Fruit fly (Drosophila melanogaster) whole organism, embryonic: ENCODE measurements around the gene Sdic1.

Experiments
- Asciz ChIP-seq: fragments of 200-800 bp; sonication (Bioruptor generic); optimal IDR thresholded peaks from 2 replicates; lab custom pipeline; 2017; ENCODE audit warnings: missing biosample characterization, mild to moderate bottlenecking, missing genetic modification characterization, missing genetic modification reagents
- B-H2 ChIP-seq: fragments of 200-800 bp; sonication (Bioruptor generic); optimal IDR thresholded peaks from 2 replicates; lab custom pipeline; 2018; ENCODE audit warnings: missing biosample characterization, mild to moderate bottlenecking, missing genetic modification characterization
- BEAF-32 ChIP-seq: fragments of 200-800 bp; sonication (Bioruptor generic); optimal IDR thresholded peaks from 3 replicates; lab custom pipeline; 2017; ENCODE audit warnings: missing biosample characterization, missing genetic modification characterization, mild to moderate bottlenecking, moderate library complexity, missing genetic modification reagents
- CG1024 ChIP-seq: fragments of 200-800 bp; sonication (Bioruptor generic); IDR thresholded peaks from 2 replicates; pipeline ENCODE4 v1.3.6; 2022; ENCODE audit warnings: missing biosample characterization, missing genetic modification characterization
- CG11398 ChIP-seq: fragments of 200-800 bp; sonication (Bioruptor generic); optimal IDR thresholded peaks from 2 replicates; lab custom pipeline; 2016; ENCODE audit warnings: missing biosample characterization, missing genetic modification characterization
- CG11504 ChIP-seq: fragments of 200-800 bp; sonication (Bioruptor generic); optimal IDR thresholded peaks from 3 replicates; lab custom pipeline; 2019; ENCODE audit warnings: missing biosample characterization, mild to moderate bottlenecking, missing genetic modification characterization, moderate library complexity
- CG11696 ChIP-seq: fragments of 200-800 bp; sonication (Bioruptor generic); IDR thresholded peaks from 2 replicates; pipeline ENCODE4 v1.3.6; 2022; ENCODE audit warnings: missing biosample characterization, missing genetic modification characterization
- CG1233 ChIP-seq: fragments of 200-800 bp; sonication (Bioruptor generic); optimal IDR thresholded peaks from 4 replicates; lab custom pipeline; 2018; ENCODE audit warnings: missing biosample characterization, mild to moderate bottlenecking, missing genetic modification characterization
- CG1602 ChIP-seq: fragments of 200-800 bp; sonication (Bioruptor generic); optimal IDR thresholded peaks from 3 replicates; lab custom pipeline; 2016; ENCODE audit warnings: missing biosample characterization, missing genetic modification characterization
- CG16779 ChIP-seq: fragments of 200-800 bp; sonication (Bioruptor generic); IDR thresholded peaks from 2 replicates; pipeline ENCODE4 v1.3.6; 2022; ENCODE audit warnings: missing biosample characterization, missing genetic modification characterization
- CG17328 ChIP-seq: fragments of 200-800 bp; sonication (Bioruptor generic); IDR thresholded peaks from 2 replicates; pipeline ENCODE4 v1.3.6; 2022; ENCODE audit warnings: missing biosample characterization, missing genetic modification characterization
- CG17361 ChIP-seq: fragments of 200-800 bp; sonication (Bioruptor generic); IDR thresholded peaks from 3 replicates; pipeline ENCODE4 v1.3.6; 2022; ENCODE audit warnings: missing biosample characterization, missing genetic modification characterization
- CG18599 ChIP-seq: fragments of 200-800 bp; sonication (Bioruptor generic); optimal IDR thresholded peaks from 3 replicates; lab custom pipeline; 2017; ENCODE audit warnings: missing biosample characterization, missing genetic modification characterization, mild to moderate bottlenecking, moderate library complexity, missing genetic modification reagents
- CG34376 ChIP-seq: fragments of 200-800 bp; sonication (Bioruptor generic); optimal IDR thresholded peaks from 2 replicates; lab custom pipeline; 2018; ENCODE audit warnings: missing biosample characterization, mild to moderate bottlenecking, missing genetic modification characterization
- CG4854 ChIP-seq: fragments of 200-800 bp; sonication (Bioruptor generic); optimal IDR thresholded peaks from 2 replicates; lab custom pipeline; 2016; ENCODE audit warnings: missing biosample characterization, missing genetic modification characterization, inconsistent platforms
- CG5245 ChIP-seq: fragments of 200-800 bp; sonication (Bioruptor generic); optimal IDR thresholded peaks from 3 replicates; lab custom pipeline; 2016; ENCODE audit warnings: missing biosample characterization, missing genetic modification characterization
- CG6689 ChIP-seq: fragments of 200-800 bp; sonication (Bioruptor generic); IDR thresholded peaks from 2 replicates; pipeline ENCODE4 v1.3.6; 2022; ENCODE audit warnings: missing biosample characterization, missing genetic modification characterization
- CG7786 ChIP-seq: fragments of 200-800 bp; sonication (Bioruptor generic); optimal IDR thresholded peaks from 2 replicates; lab custom pipeline; 2016; ENCODE audit warnings: missing biosample characterization, missing genetic modification characterization
- CG7839 ChIP-seq: fragments of 200-800 bp; sonication (Bioruptor generic); optimal IDR thresholded peaks from 3 replicates; lab custom pipeline; 2018; ENCODE audit warnings: missing biosample characterization, mild to moderate bottlenecking, missing genetic modification characterization, moderate library complexity
- CG8290 ChIP-seq, 3 experiments: fragments of 200-800 bp; sonication (Bioruptor generic); optimal IDR thresholded peaks; 2 replicates each; lab custom pipeline; 2016 to 2019; ENCODE audit warnings: missing biosample characterization in 3 of 3, missing genetic modification characterization in 3 of 3, mild to moderate bottlenecking in 2 of 3, moderate library complexity in 1 of 3
- CG8388 ChIP-seq: fragments of 200-800 bp; sonication (Bioruptor generic); optimal IDR thresholded peaks from 2 replicates; lab custom pipeline; 2019; ENCODE audit warnings: missing biosample characterization, mild to moderate bottlenecking, missing genetic modification characterization, moderate library complexity
- CG8924 ChIP-seq: fragments of 200-800 bp; optimal IDR thresholded peaks from 3 replicates; lab custom pipeline; 2019; ENCODE audit warnings: missing biosample characterization, mild to moderate bottlenecking, missing genetic modification characterization, moderate library complexity
- Deaf1 ChIP-seq: fragments of 200-800 bp; optimal IDR thresholded peaks from 3 replicates; lab custom pipeline; 2019; ENCODE audit warnings: missing biosample characterization, mild to moderate bottlenecking, missing genetic modification characterization, moderate library complexity
- Fer1 ChIP-seq: fragments of 200-800 bp; sonication (Bioruptor generic); optimal IDR thresholded peaks from 2 replicates; lab custom pipeline; 2017; ENCODE audit warnings: missing biosample characterization, mild to moderate bottlenecking, missing genetic modification characterization
- Gsc ChIP-seq: fragments of 200-800 bp; sonication (Bioruptor generic); IDR thresholded peaks from 2 replicates; pipeline ENCODE4 v1.3.6; 2022; ENCODE audit warnings: missing biosample characterization, missing genetic modification characterization
- Gug ChIP-seq: fragments of 200-800 bp; sonication (Bioruptor generic); IDR thresholded peaks from 4 replicates; pipeline ENCODE4 v1.3.6; 2022; ENCODE audit warnings: missing biosample characterization, missing genetic modification characterization
- MBD-R2 ChIP-seq: fragments of 200-800 bp; sonication (Bioruptor generic); IDR thresholded peaks from 2 replicates; pipeline ENCODE4 v1.3.6; 2022; ENCODE audit warnings: missing biosample characterization, missing genetic modification characterization
- NK7.1 ChIP-seq: fragments of 200-800 bp; sonication (Bioruptor generic); optimal IDR thresholded peaks from 3 replicates; lab custom pipeline; 2016; ENCODE audit warnings: missing biosample characterization, missing genetic modification characterization
- Pdp1 ChIP-seq, 2 experiments: fragments of 200-800 bp; sonication (Bioruptor generic); optimal IDR thresholded peaks; 3 replicates each; lab custom pipeline; 2016; ENCODE audit warnings: missing biosample characterization in 2 of 2, missing genetic modification characterization in 2 of 2, mild to moderate bottlenecking in 1 of 2, moderate library complexity in 1 of 2
- Sin3A ChIP-seq: fragments of >200 bp; optimal IDR thresholded peaks from 2 replicates; lab custom pipeline; 2018
- Taf1 ChIP-seq: fragments of 200-800 bp; sonication (Bioruptor generic); IDR thresholded peaks from 2 replicates; pipeline ENCODE4 v1.3.6; 2022; ENCODE audit warnings: missing biosample characterization, missing genetic modification characterization
- ase ChIP-seq: fragments of 200-800 bp; sonication (Bioruptor generic); IDR thresholded peaks from 3 replicates; pipeline ENCODE4 v1.3.6; 2022; ENCODE audit warnings: missing biosample characterization, missing genetic modification characterization
- bcd ChIP-seq: fragments of 200-800 bp; sonication (Bioruptor generic); optimal IDR thresholded peaks from 2 replicates; lab custom pipeline; 2017; ENCODE audit warnings: missing biosample characterization, mild to moderate bottlenecking, missing genetic modification characterization
- bowl ChIP-seq: fragments of 200-800 bp; sonication (Bioruptor generic); IDR thresholded peaks from 2 replicates; pipeline ENCODE4 v1.3.6; 2022; ENCODE audit warnings: missing biosample characterization, missing genetic modification characterization
- chif ChIP-seq, 2 experiments: fragments of 200-800 bp; sonication (Bioruptor generic); optimal IDR thresholded peaks; 3 replicates each; lab custom pipeline; 2016; ENCODE audit warnings: missing biosample characterization in 2 of 2, missing genetic modification characterization in 2 of 2
- danr ChIP-seq: fragments of 200-800 bp; sonication (Bioruptor generic); IDR thresholded peaks from 2 replicates; pipeline ENCODE4 v1.3.6; 2022; ENCODE audit warnings: missing biosample characterization, missing genetic modification characterization
- fd3F ChIP-seq: fragments of 200-800 bp; sonication (Bioruptor generic); optimal IDR thresholded peaks from 2 replicates; lab custom pipeline; 2018; ENCODE audit warnings: missing biosample characterization, mild to moderate bottlenecking, missing genetic modification characterization, moderate library complexity
- fd64A ChIP-seq: fragments of 200-800 bp; sonication (Bioruptor generic); optimal IDR thresholded peaks from 3 replicates; lab custom pipeline; 2018; ENCODE audit warnings: missing biosample characterization, mild to moderate bottlenecking, missing genetic modification characterization
- gce ChIP-seq: fragments of 200-800 bp; sonication (Bioruptor generic); IDR thresholded peaks from 3 replicates; pipeline ENCODE4 v1.3.6; 2022; ENCODE audit warnings: missing biosample characterization, missing genetic modification characterization
- gcm ChIP-seq: fragments of 200-800 bp; sonication (Bioruptor generic); optimal IDR thresholded peaks from 2 replicates; lab custom pipeline; 2019; ENCODE audit warnings: missing biosample characterization, mild to moderate bottlenecking, missing genetic modification characterization, moderate library complexity
- gfzf ChIP-seq: fragments of 200-800 bp; sonication (Bioruptor generic); optimal IDR thresholded peaks from 2 replicates; lab custom pipeline; 2016; ENCODE audit warnings: missing biosample characterization, mild to moderate bottlenecking, missing genetic modification characterization, moderate library complexity
- klu ChIP-seq: fragments of 200-800 bp; sonication (Bioruptor generic); IDR thresholded peaks from 2 replicates; pipeline ENCODE4 v1.3.6; 2022; ENCODE audit warnings: missing biosample characterization, missing genetic modification characterization
- kni ChIP-seq: fragments of 200-800 bp; sonication (Bioruptor generic); optimal IDR thresholded peaks from 3 replicates; lab custom pipeline; 2017; ENCODE audit warnings: mild to moderate bottlenecking, missing biosample characterization, missing genetic modification reagents, missing genetic modification characterization
- lmd ChIP-seq: fragments of 200-800 bp; sonication (Bioruptor generic); IDR thresholded peaks from 2 replicates; pipeline ENCODE4 v1.3.6; 2022; ENCODE audit warnings: missing biosample characterization, missing genetic modification characterization
- peb ChIP-seq: fragments of 200-800 bp; sonication (Bioruptor generic); IDR thresholded peaks from 2 replicates; pipeline ENCODE4 v1.3.6; 2022; ENCODE audit warnings: missing biosample characterization, missing genetic modification characterization
- run ChIP-seq: fragments of 200-800 bp; sonication (Bioruptor generic); optimal IDR thresholded peaks from 3 replicates; lab custom pipeline; 2018; ENCODE audit warnings: missing biosample characterization, mild to moderate bottlenecking, missing genetic modification characterization
- sisA ChIP-seq: fragments of 200-800 bp; sonication (Bioruptor generic); IDR thresholded peaks from 2 replicates; pipeline ENCODE4 v1.3.6; 2022; ENCODE audit warnings: missing biosample characterization, missing genetic modification characterization
- slbo ChIP-seq: fragments of 200-800 bp; sonication (Bioruptor generic); IDR thresholded peaks from 2 replicates; pipeline ENCODE4 v1.3.6; 2022; ENCODE audit warnings: missing biosample characterization, missing genetic modification characterization
- tll ChIP-seq, 2 experiments: fragments of 200-800 bp in 1 of 2; fragments of >200 bp in 1 of 2; sonication (Bioruptor generic) in 1 of 2; optimal IDR thresholded peaks; 2 replicates each; lab custom pipeline; 2017 to 2019; ENCODE audit warnings: missing biosample characterization in 2 of 2, missing genetic modification characterization in 2 of 2, mild to moderate bottlenecking in 1 of 2, moderate library complexity in 1 of 2
- twi ChIP-seq: fragments of 200-800 bp; optimal IDR thresholded peaks from 2 replicates; lab custom pipeline; 2019; ENCODE audit warnings: missing biosample characterization, mild to moderate bottlenecking, missing genetic modification characterization, moderate library complexity
- vfl ChIP-seq: fragments of 200-800 bp; sonication (Bioruptor generic); optimal IDR thresholded peaks from 2 replicates; lab custom pipeline; 2016; ENCODE audit warnings: missing biosample characterization, missing genetic modification characterization

Sdic1 gene

dm6 chrX:20165773-20166412 is 12.5 kb downstream of the Sdic1 start, which contains the start of gene Phf7 (continued):
- TF ChIP-seq Deaf1 (tag; lab: Kevin White, UChicago): no peak
- no peak for TF ChIP-seq CG11504
- no peak for TF ChIP-seq CG16779 (GFP tag; lab: Robert Waterston, UW)
- no peak for TF ChIP-seq CG34376 (GFP tag; lab: Kevin White, UChicago)
- TF ChIP-seq CG4854: no peak
- TF ChIP-seq CG18599 (GFP tag; lab: Kevin White, UChicago): no peak
- no peak for TF ChIP-seq danr (GFP tag; lab: Robert Waterston, UW)
- TF ChIP-seq chif (GFP tag; optimal IDR thresholded peaks at IDR 0.05; lab: Kevin White, UChicago): no peak
- TF ChIP-seq CG11696 (GFP tag; lab: Robert Waterston, UW): no peak
- TF ChIP-seq bowl (GFP tag; lab: Robert Waterston, UW): no peak
- no peak for TF ChIP-seq Gsc (GFP tag; lab: Robert Waterston, UW)
- TF ChIP-seq Asciz (GFP tag; lab: Kevin White, UChicago): no peak
- no peak for TF ChIP-seq tll (GFP tag; optimal IDR thresholded peaks at IDR 0.05; lab: Kevin White, UChicago)
- TF ChIP-seq Fer1: no peak
- no peak for TF ChIP-seq CG1602 (GFP tag; lab: Kevin White, UChicago)
- TF ChIP-seq twi: no peak
- TF ChIP-seq MBD-R2: peak; percentile 29; the same call in 1 of the 2 replicates
- TF ChIP-seq gfzf: peak; percentile 36
- peak; percentile 65 for TF ChIP-seq Sin3A
- TF ChIP-seq ase: no peak
- TF ChIP-seq CG8388 (GFP tag; lab: Kevin White, UChicago): no peak
- TF ChIP-seq CG7786 (GFP tag; lab: Kevin White, UChicago): no peak
- TF ChIP-seq CG1024 (GFP tag; lab: Robert Waterston, UW): peak; percentile 64; the same call in 1 of the 2 replicates
- TF ChIP-seq bcd (GFP tag; lab: Kevin White, UChicago): no peak
- no peak for TF ChIP-seq fd3F (GFP tag; lab: Kevin White, UChicago)
- TF ChIP-seq CG1233 (GFP tag; lab: Kevin White, UChicago): no peak
- no peak for TF ChIP-seq klu (GFP tag; lab: Robert Waterston, UW)
- no peak for TF ChIP-seq CG6689
- no peak for TF ChIP-seq lmd (GFP tag; lab: Robert Waterston, UW)
- no peak for TF ChIP-seq fd64A
- TF ChIP-seq CG7839 (tag; lab: Kevin White, UChicago): no peak
- no peak for TF ChIP-seq sisA (GFP tag; lab: Robert Waterston, UW)
- TF ChIP-seq CG8290 (GFP tag; optimal IDR thresholded peaks at IDR 0.05; lab: Kevin White, UChicago): peak; percentile 11
- TF ChIP-seq CG8290 (tag; optimal IDR thresholded peaks at IDR 0.05; lab: Kevin White, UChicago): peak in 1 of 2 experiments; percentile 49
- TF ChIP-seq CG17328 (GFP tag; lab: Robert Waterston, UW): no peak
- no peak for TF ChIP-seq gcm (GFP tag; lab: Kevin White, UChicago)
- no peak for TF ChIP-seq Gug (GFP tag; lab: Robert Waterston, UW)
- no peak for TF ChIP-seq run
- no peak for TF ChIP-seq gce
- no peak for TF ChIP-seq peb (GFP tag; lab: Robert Waterston, UW)
- TF ChIP-seq kni (GFP tag; lab: Kevin White, UChicago): no peak
- no peak for TF ChIP-seq B-H2 (GFP tag; lab: Kevin White, UChicago)
- TF ChIP-seq CG8924 (tag; lab: Kevin White, UChicago): no peak
- no peak for TF ChIP-seq NK7.1 (GFP tag; lab: Kevin White, UChicago)
- no peak for TF ChIP-seq CG17361 (GFP tag; lab: Robert Waterston, UW)
- peak; percentile 11; the same call in 1 of the 2 replicates for TF ChIP-seq slbo (GFP tag; lab: Robert Waterston, UW)
- no peak for TF ChIP-seq vfl (GFP tag; lab: Kevin White, UChicago)
- no peak for TF ChIP-seq Pdp1 (GFP tag; optimal IDR thresholded peaks at IDR 0.05; lab: Kevin White, UChicago)
- peak; percentile 83 for TF ChIP-seq BEAF-32 (GFP tag; lab: Kevin White, UChicago)
- no peak for TF ChIP-seq Taf1 (GFP tag; lab: Robert Waterston, UW)
- TF ChIP-seq CG11398 (GFP tag; lab: Kevin White, UChicago): no peak
- no peak for TF ChIP-seq CG5245 (GFP tag; lab: Kevin White, UChicago)
